Fruit fly (Drosophila melanogaster): Measurements from ENCODE around the gene CG10747.

Gene CG10747

dm6 chr2L:20084068-20084651 lies 7.0 kb downstream of the CG10747 start (continued):
- TF ChIP-seq fd59A (GFP tag; optimal IDR thresholded peaks at IDR 0.05) (no peak), svp (GFP tag) (peak; percentile 47), CG15336 (GFP tag; IDR thresholded peaks at IDR 0.05) (no peak), CG6854 (GFP tag; optimal IDR thresholded peaks at IDR 0.05) (no peak), achi (GFP tag; optimal IDR thresholded peaks at IDR 0.05) (no peak), CG11762 (GFP tag; optimal IDR thresholded peaks at IDR 0.05; ENCODE audit: insufficient read depth) (no peak), CG6163 (GFP tag; IDR thresholded peaks at IDR 0.05) (0 out of 3 replicates have a peak, but pooled peaks have one; percentile 31), CG11902 (GFP tag; optimal IDR thresholded peaks at IDR 0.05) (no peak), CG3032 (tag; optimal IDR thresholded peaks at IDR 0.05) (no peak), spab (GFP tag; optimal IDR thresholded peaks at IDR 0.05) (no peak), Eip75B (GFP tag; optimal IDR thresholded peaks at IDR 0.05) (no peak), CG31627 (GFP tag; optimal IDR thresholded peaks at IDR 0.05) (no peak), CG7368 (GFP tag; optimal IDR thresholded peaks at IDR 0.05) (no peak), CG10631 (GFP tag; optimal IDR thresholded peaks at IDR 0.05) (no peak), CG6276 (GFP tag; optimal IDR thresholded peaks at IDR 0.05) (peak; percentile 0)

dm6 chr2L:20082965-20083855 lies 7.9 kb downstream of the CG10747 start:
- TF ChIP-seq Ets21C (GFP tag; optimal IDR thresholded peaks at IDR 0.05) (no peak), OdsH (GFP tag; optimal IDR thresholded peaks at IDR 0.05) (peak; percentile 54), CG8119 (GFP tag; IDR thresholded peaks at IDR 0.05) (peak; percentile 46), Eip93F (GFP tag; optimal IDR thresholded peaks at IDR 0.05) (no peak), Smox (GFP tag; optimal IDR thresholded peaks at IDR 0.05) (peak; percentile 43), esn (GFP tag; optimal IDR thresholded peaks at IDR 0.05) (peak; percentile 52), Eip78C (GFP tag) (peak; percentile 77), Hr4 (GFP tag; optimal IDR thresholded peaks at IDR 0.05) (peak; percentile 5), fkh (GFP tag; optimal IDR thresholded peaks at IDR 0.05) (peak; percentile 24), CG6276 (GFP tag; optimal IDR thresholded peaks at IDR 0.05) (no peak), CG15336 (GFP tag; IDR thresholded peaks at IDR 0.05) (peak; percentile 45; the same call in 1 of the 2 replicates), CG8632 (GFP tag; optimal IDR thresholded peaks at IDR 0.05) (peak; percentile 42), CG11294 (GFP tag; IDR thresholded peaks at IDR 0.05) (no peak), CG34406 (GFP tag; optimal IDR thresholded peaks at IDR 0.05) (peak; percentile 35), cyc (GFP tag; optimal IDR thresholded peaks at IDR 0.05) (no peak), CG10631 (GFP tag; optimal IDR thresholded peaks at IDR 0.05) (no peak), Ets96B (tag; optimal IDR thresholded peaks at IDR 0.05) (peak; percentile 2), CG6808 (GFP tag; optimal IDR thresholded peaks at IDR 0.05) (peak; percentile 12), dsx (GFP tag; optimal IDR thresholded peaks at IDR 0.05; ENCODE audit: poor library complexity, severe bottlenecking) (no peak), pdm3 (GFP tag; optimal IDR thresholded peaks at IDR 0.05) (peak; percentile 54), CG31627 (GFP tag; optimal IDR thresholded peaks at IDR 0.05) (peak; percentile 40), CG3919 (GFP tag; optimal IDR thresholded peaks at IDR 0.05) (no peak), CG8319 (GFP tag; optimal IDR thresholded peaks at IDR 0.05) (peak; percentile 17), CG11762 (GFP tag; optimal IDR thresholded peaks at IDR 0.05; ENCODE audit: insufficient read depth) (peak; percentile 29), Hr39 (GFP tag; optimal IDR thresholded peaks at IDR 0.05) (peak; percentile 62), topi (GFP tag; optimal IDR thresholded peaks at IDR 0.05) (peak; percentile 30), net (GFP tag; optimal IDR thresholded peaks at IDR 0.05) (peak; percentile 20), Gug (GFP tag; IDR thresholded peaks at IDR 0.05) (0 out of 2 replicates have a peak, but pooled peaks have one; percentile 20), fd85E (GFP tag; optimal IDR thresholded peaks at IDR 0.05) (peak; percentile 35), acj6 (GFP tag; optimal IDR thresholded peaks at IDR 0.05) (peak; percentile 58), Met (GFP tag; optimal IDR thresholded peaks at IDR 0.05) (peak; percentile 16), CG32006 (GFP tag; optimal IDR thresholded peaks at IDR 0.05) (peak; percentile 49), salr (GFP tag; optimal IDR thresholded peaks at IDR 0.05) (peak in 1 of 2 experiments; percentile 14), CG6792 (GFP tag; optimal IDR thresholded peaks at IDR 0.05) (peak; percentile 29), CG1621 (tag; optimal IDR thresholded peaks at IDR 0.05) (peak; percentile 32), Blimp-1 (GFP tag; optimal IDR thresholded peaks at IDR 0.05) (no peak), CG6163 (GFP tag; IDR thresholded peaks at IDR 0.05) (peak; percentile 68), fd59A (GFP tag; optimal IDR thresholded peaks at IDR 0.05) (no peak), CG3032 (tag; optimal IDR thresholded peaks at IDR 0.05) (peak; percentile 26)

Measured in whole organism, prepupa.